Worm (Caenorhabditis elegans) whole organism, L4 larva: Measurements from ENCODE around the gene crn-5.

ENCODE experiments used
- F10B5.3 ChIP-seq: sonication (generic microtip); optimal IDR thresholded peaks from 2 replicates; lab custom pipeline; 2016; ENCODE audit warnings: mild to moderate bottlenecking, missing genetic modification characterization, missing compliant biosample characterization
- F26F4.8 ChIP-seq: fragments of 200-800 bp; sonication (Bioruptor generic); conservative IDR thresholded peaks from 2 replicates; pipeline ENCODE4 v1.3.6; 2022; ENCODE audit warnings: missing genetic modification characterization, missing compliant biosample characterization
- F49E8.2 ChIP-seq: sonication (generic microtip); optimal IDR thresholded peaks from 2 replicates; lab custom pipeline; 2016; ENCODE audit warnings: missing compliant biosample characterization, mild to moderate bottlenecking, missing genetic modification characterization, borderline replicate concordance
- aha-1 ChIP-seq: fragments of 150-350 bp; peaks from one replicate; lab custom pipeline; 2014; ENCODE audit warnings: missing biosample characterization, missing genetic modification characterization
- aly-2 ChIP-seq: sonication (generic microtip); optimal IDR thresholded peaks from 2 replicates; lab custom pipeline; 2018; ENCODE audit warnings: missing biosample characterization, missing genetic modification characterization
- ama-1 ChIP-seq: fragments of 150-350 bp; optimal IDR thresholded peaks from 2 replicates; lab custom pipeline; 2014; ENCODE audit warnings: inconsistent platforms, mixed read lengths
- arid-1 ChIP-seq: fragments of 200-800 bp; sonication (Bioruptor generic); conservative IDR thresholded peaks from 2 replicates; pipeline ENCODE4 v1.3.6; 2022; ENCODE audit warnings: missing genetic modification reagents, missing genetic modification characterization, missing compliant biosample characterization
- ceh-20 ChIP-seq: fragments of 200-800 bp; sonication (Bioruptor generic); IDR thresholded peaks from 2 replicates; pipeline ENCODE4 v1.3.6; 2022; ENCODE audit warnings: missing genetic modification reagents, missing genetic modification characterization, missing compliant biosample characterization
- ceh-44 ChIP-seq: fragments of 200-800 bp; sonication (Bioruptor generic); IDR thresholded peaks from 2 replicates; pipeline ENCODE4 v1.3.6; 2022; ENCODE audit warnings: missing genetic modification reagents, missing genetic modification characterization, missing compliant biosample characterization
- ceh-62 ChIP-seq: sonication (generic microtip); optimal IDR thresholded peaks from 2 replicates; lab custom pipeline; 2017; ENCODE audit warnings: missing biosample characterization, missing genetic modification characterization
- daf-16 ChIP-seq, 3 experiments: sonication (generic microtip); optimal IDR thresholded peaks; 2 replicates each; lab custom pipeline; 2016 to 2017; ENCODE audit warnings: missing genetic modification characterization in 3 of 3, missing genetic modification reagents in 3 of 3, mild to moderate bottlenecking in 2 of 3, missing compliant biosample characterization in 2 of 3, missing biosample characterization in 1 of 3, moderate library complexity in 1 of 3
- daf-8 ChIP-seq: fragments of 200-800 bp; sonication (Bioruptor generic); IDR thresholded peaks from 2 replicates; pipeline ENCODE4 v1.3.6; 2022; ENCODE audit warnings: missing genetic modification characterization, missing compliant biosample characterization
- dmd-6 ChIP-seq: fragments of 200-800 bp; sonication (Bioruptor generic); IDR thresholded peaks from 2 replicates; pipeline ENCODE4 v1.3.6; 2022; ENCODE audit warnings: missing genetic modification reagents, missing genetic modification characterization, missing compliant biosample characterization
- dpl-1 ChIP-seq: fragments of 150-350 bp; optimal IDR thresholded peaks from 2 replicates; lab custom pipeline; 2014; ENCODE audit warnings: missing biosample characterization, missing genetic modification reagents, missing genetic modification characterization
- dve-1 ChIP-seq: sonication (generic microtip); optimal IDR thresholded peaks from 2 replicates; lab custom pipeline; 2017; ENCODE audit warnings: antibody characterized with exemption, mild to moderate bottlenecking, missing genetic modification characterization, missing compliant biosample characterization; ENCODE audit not compliant: insufficient read depth
- hif-1 ChIP-seq, 2 experiments: sonication (generic microtip); optimal IDR thresholded peaks; 2 replicates each; lab custom pipeline; 2016 to 2017; ENCODE audit warnings: missing compliant biosample characterization in 2 of 2, missing genetic modification characterization in 2 of 2, missing genetic modification reagents in 2 of 2, missing genotype in 2 of 2, mild to moderate bottlenecking in 1 of 2
- hlh-30 ChIP-seq: sonication (generic microtip); optimal IDR thresholded peaks from 2 replicates; lab custom pipeline; 2017; ENCODE audit warnings: antibody characterized with exemption, mild to moderate bottlenecking, missing genetic modification characterization, missing compliant biosample characterization; ENCODE audit not compliant: insufficient read depth
- lin-1 ChIP-seq: fragments of 200-800 bp; sonication (Bioruptor generic); IDR thresholded peaks from 2 replicates; pipeline ENCODE4 v1.3.6; 2022; ENCODE audit warnings: missing genetic modification reagents, missing genetic modification characterization, missing compliant biosample characterization
- lin-29 ChIP-seq: fragments of 200-800 bp; sonication (Bioruptor generic); IDR thresholded peaks from 2 replicates; pipeline ENCODE4 v1.3.6; 2022; ENCODE audit warnings: missing genetic modification reagents, missing genetic modification characterization, missing compliant biosample characterization
- lir-3 ChIP-seq: sonication (generic microtip); optimal IDR thresholded peaks from 2 replicates; lab custom pipeline; 2016; ENCODE audit warnings: mild to moderate bottlenecking, missing genetic modification characterization, missing compliant biosample characterization
- lsy-2 ChIP-seq, 2 experiments: fragments of 150-350 bp in 1 of 2; sonication (generic microtip) in 1 of 2; optimal IDR thresholded peaks; 2 replicates each; lab custom pipeline; 2014 to 2017; ENCODE audit warnings: missing biosample characterization in 2 of 2, missing genetic modification characterization in 2 of 2
- madf-5 ChIP-seq, 2 experiments: fragments of 200-800 bp; sonication (Bioruptor generic); IDR thresholded peaks; 2 replicates each; pipeline ENCODE4 v1.3.6; 2022; ENCODE audit warnings: missing compliant biosample characterization in 2 of 2, missing genetic modification characterization in 2 of 2
- madf-9 ChIP-seq: fragments of 200-800 bp; sonication (Bioruptor generic); conservative IDR thresholded peaks from 2 replicates; pipeline ENCODE4 v1.3.6; 2022; ENCODE audit warnings: missing genetic modification reagents, missing genetic modification characterization, missing compliant biosample characterization
- mdl-1 ChIP-seq, 2 experiments: fragments of 150-350 bp in 1 of 2; sonication (generic microtip) in 1 of 2; optimal IDR thresholded peaks; 2 replicates each; lab custom pipeline; 2014 to 2017; ENCODE audit warnings: missing biosample characterization in 2 of 2, missing genetic modification characterization in 2 of 2
- mdt-29 ChIP-seq: fragments of 200-800 bp; sonication (Bioruptor generic); IDR thresholded peaks from 2 replicates; pipeline ENCODE4 v1.3.6; 2022; ENCODE audit warnings: missing genetic modification reagents, missing genetic modification characterization, missing compliant biosample characterization
- mep-1 ChIP-seq: fragments of 150-350 bp; sonication (generic microtip); optimal IDR thresholded peaks from 3 replicates; lab custom pipeline; 2014; ENCODE audit warnings: missing biosample characterization, missing genetic modification characterization
- mes-2 ChIP-seq: sonication (generic microtip); optimal IDR thresholded peaks from 2 replicates; lab custom pipeline; 2016; ENCODE audit warnings: missing genotype, mild to moderate bottlenecking, missing genetic modification characterization, missing compliant biosample characterization; ENCODE audit not compliant: poor library complexity, severe bottlenecking
- nhr-11 ChIP-seq: fragments of 150-350 bp; optimal IDR thresholded peaks from 2 replicates; lab custom pipeline; 2014; ENCODE audit warnings: missing biosample characterization, missing genetic modification characterization
- nhr-48 ChIP-seq: sonication (generic microtip); optimal IDR thresholded peaks from 2 replicates; lab custom pipeline; 2016; ENCODE audit warnings: mild to moderate bottlenecking, missing genetic modification characterization, missing compliant biosample characterization
- nhr-6 ChIP-seq: fragments of 150-350 bp; optimal IDR thresholded peaks from 2 replicates; lab custom pipeline; 2014; ENCODE audit warnings: missing biosample characterization, missing genetic modification characterization
- nhr-77 ChIP-seq: fragments of 150-350 bp; optimal IDR thresholded peaks from 2 replicates; lab custom pipeline; 2014; ENCODE audit warnings: missing biosample characterization, missing genetic modification characterization
- pqm-1 ChIP-seq: sonication (generic microtip); optimal IDR thresholded peaks from 2 replicates; lab custom pipeline; 2017; ENCODE audit warnings: missing biosample characterization, missing genetic modification characterization
- rbr-2 ChIP-seq: sonication (generic microtip); optimal IDR thresholded peaks from 2 replicates; lab custom pipeline; 2016; ENCODE audit warnings: missing genotype, missing genetic modification characterization, missing compliant biosample characterization
- set-16 ChIP-seq: fragments of 200-800 bp; sonication (Bioruptor generic); IDR thresholded peaks from 2 replicates; pipeline ENCODE4 v1.3.6; 2022; ENCODE audit warnings: missing genetic modification reagents, missing genetic modification characterization, missing compliant biosample characterization
- snpc-1.2 ChIP-seq: fragments of 200-800 bp; sonication (Bioruptor generic); IDR thresholded peaks from 2 replicates; pipeline ENCODE4 v1.3.6; 2022; ENCODE audit warnings: missing genetic modification reagents, missing genetic modification characterization, missing compliant biosample characterization
- snpc-4 ChIP-seq: fragments of 150-350 bp; optimal IDR thresholded peaks from 2 replicates; lab custom pipeline; 2014; ENCODE audit warnings: missing biosample characterization, missing genetic modification characterization
- tag-97 ChIP-seq: fragments of 200-800 bp; sonication (Bioruptor generic); IDR thresholded peaks from 2 replicates; pipeline ENCODE4 v1.3.6; 2022; ENCODE audit warnings: missing genetic modification characterization, missing compliant biosample characterization
- tra-1 ChIP-seq: fragments of 200-800 bp; sonication (Bioruptor generic); IDR thresholded peaks from 2 replicates; pipeline ENCODE4 v1.3.6; 2022; ENCODE audit warnings: missing genetic modification reagents, missing genetic modification characterization, missing compliant biosample characterization
- unc-62 ChIP-seq, 3 experiments: fragments of 150-350 bp in 1 of 3; sonication (generic microtip); optimal IDR thresholded peaks in 2 of 3; peaks in 1 of 3; 1 replicate in 1 of 3; 2 replicates in 2 of 3; lab custom pipeline; 2014 to 2017; ENCODE audit warnings: missing biosample characterization in 3 of 3, missing genetic modification characterization in 3 of 3, missing genetic modification reagents in 3 of 3, missing genotype in 1 of 3
- vab-7 ChIP-seq: fragments of 200-800 bp; sonication (Bioruptor generic); IDR thresholded peaks from 2 replicates; pipeline ENCODE4 v1.3.6; 2022; ENCODE audit warnings: missing genetic modification reagents, missing genetic modification characterization, missing compliant biosample characterization
- zfp-2 ChIP-seq: sonication (generic microtip); optimal IDR thresholded peaks from 2 replicates; lab custom pipeline; 2016; ENCODE audit warnings: mild to moderate bottlenecking, missing genetic modification characterization, missing compliant biosample characterization
- zip-2 ChIP-seq: fragments of 150-350 bp; optimal IDR thresholded peaks from 2 replicates; lab custom pipeline; 2014; ENCODE audit warnings: missing biosample characterization, missing genetic modification characterization

crn-5 gene

DNA sequence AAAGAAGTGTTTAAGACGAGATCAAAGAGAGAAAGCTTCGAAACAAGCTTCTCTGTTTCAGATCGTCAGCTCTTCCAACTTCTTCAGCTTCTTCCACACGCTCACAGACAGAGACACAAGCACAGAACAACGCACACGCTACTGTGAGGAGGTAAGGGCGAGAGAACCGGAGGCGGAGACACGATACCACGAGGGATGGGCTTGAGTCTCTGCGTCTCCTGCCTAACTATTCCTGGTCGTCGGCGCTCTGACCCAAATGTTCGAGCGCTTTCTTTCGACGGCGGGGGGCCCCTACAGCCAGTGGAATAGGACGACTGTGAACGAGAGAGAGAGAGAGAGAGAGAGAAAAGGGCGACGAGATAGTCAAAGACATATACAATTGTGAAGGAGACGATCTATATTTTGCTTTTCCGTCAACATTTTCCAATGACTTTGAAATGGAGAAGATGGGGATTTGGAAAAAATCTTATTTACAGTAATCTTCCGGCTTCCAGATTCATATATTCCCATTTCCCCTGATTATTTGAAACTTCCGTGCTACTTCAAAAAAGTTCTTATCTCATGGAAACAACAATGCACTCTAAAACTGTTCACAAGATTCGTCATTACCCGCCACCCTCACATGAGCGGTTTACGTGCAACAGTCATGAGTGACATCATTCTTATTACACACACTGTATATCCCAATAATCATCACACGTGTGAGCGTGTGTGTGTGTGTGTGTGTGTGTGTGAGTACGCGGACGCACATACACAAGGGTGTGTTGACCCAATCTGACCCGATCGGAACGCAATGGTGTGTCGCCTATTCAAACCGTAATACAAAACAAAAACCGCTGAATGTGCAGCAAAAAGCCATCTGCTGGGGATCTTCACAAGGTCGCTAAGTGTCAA, 43.5 kb upstream of the crn-5 start (continued):
- peak; percentile 48 for TF ChIP-seq dpl-1 (GFP tag; lab: Kevin White, UChicago)
- TF ChIP-seq dve-1, result peak; percentile 71
- TF ChIP-seq ceh-62 (tag; lab: Kevin White, UChicago), result no peak
- no peak for TF ChIP-seq pqm-1
- peak; percentile 74 for TF ChIP-seq nhr-48 (tag; lab: Kevin White, UChicago)
- no peak for TF ChIP-seq daf-8
- TF ChIP-seq aha-1 (tag; lab: Kevin White, UChicago), result peak; percentile 100
- no peak for TF ChIP-seq aly-2 (tag; lab: Kevin White, UChicago)
- 0 out of 2 replicates have a peak, but pooled peaks have one; percentile 20 for TF ChIP-seq vab-7 (GFP tag; lab: Robert Waterston, UW)
- peak; percentile 67 for TF ChIP-seq arid-1
- TF ChIP-seq hif-1 (tag; optimal IDR thresholded peaks at IDR 0.05; lab: Kevin White, UChicago), result peak; percentile 36 to 92
- peak; percentile 49 for TF ChIP-seq nhr-77 (tag; lab: Kevin White, UChicago)
- peak; percentile 57 for TF ChIP-seq nhr-6 (tag; lab: Kevin White, UChicago)
- peak; percentile 11; the same call in 1 of the 2 replicates for TF ChIP-seq lin-1 (GFP tag; lab: Robert Waterston, UW)
- peak; percentile 78 for TF ChIP-seq mes-2 (tag; lab: Kevin White, UChicago)
- no peak for TF ChIP-seq lir-3
- TF ChIP-seq, all 104 proteins: peak for 61

DNA sequence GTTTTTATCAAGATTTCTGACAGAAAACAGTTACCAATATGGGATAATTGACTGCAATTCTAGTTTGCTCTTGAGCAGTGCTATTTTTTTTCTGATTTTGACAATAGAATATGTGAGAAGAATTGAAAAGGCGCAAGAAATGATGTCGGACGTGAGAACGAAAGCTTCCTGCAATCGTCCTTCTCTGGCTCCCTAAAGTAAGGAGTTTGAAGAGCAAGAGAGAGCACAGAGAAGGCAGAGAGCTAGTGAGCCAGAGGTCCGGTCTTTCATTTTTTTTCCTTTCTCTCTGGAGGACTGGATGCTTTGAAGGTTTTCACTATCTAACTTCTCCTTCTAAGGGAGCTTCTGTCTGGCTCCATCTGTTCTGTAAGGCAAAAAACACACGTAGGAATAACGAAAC, 42.4 kb upstream of the crn-5 start:
- TF ChIP-seq lsy-2 (tag; optimal IDR thresholded peaks at IDR 0.05; lab: Kevin White, UChicago) (peak in 1 of 2 experiments; percentile 27), mdt-29 (0 out of 2 replicates have a peak, but pooled peaks have one; percentile 36), nhr-6 (tag; lab: Kevin White, UChicago) (no peak), set-16 (peak; percentile 37; the same call in 1 of the 2 replicates), snpc-1.2 (GFP tag; lab: Robert Waterston, UW) (0 out of 2 replicates have a peak, but pooled peaks have one; percentile 7), daf-16 (GFP tag; optimal IDR thresholded peaks at IDR 0.05; lab: Kevin White, UChicago) (no peak), daf-16 (tag; optimal IDR thresholded peaks at IDR 0.05; lab: Kevin White, UChicago) (peak; percentile 16), unc-62 (GFP tag; optimal IDR thresholded peaks at IDR 0.05 in 1 of 2; lab: Kevin White, UChicago) (peak in 1 of 2 experiments; percentile 84), unc-62 (tag; optimal IDR thresholded peaks at IDR 0.05; lab: Kevin White, UChicago) (no peak), aha-1 (tag; lab: Kevin White, UChicago) (peak; percentile 98), zip-2 (tag; lab: Kevin White, UChicago) (no peak), ama-1 (lab: Kevin White, UChicago) (peak; percentile 73)

DNA sequence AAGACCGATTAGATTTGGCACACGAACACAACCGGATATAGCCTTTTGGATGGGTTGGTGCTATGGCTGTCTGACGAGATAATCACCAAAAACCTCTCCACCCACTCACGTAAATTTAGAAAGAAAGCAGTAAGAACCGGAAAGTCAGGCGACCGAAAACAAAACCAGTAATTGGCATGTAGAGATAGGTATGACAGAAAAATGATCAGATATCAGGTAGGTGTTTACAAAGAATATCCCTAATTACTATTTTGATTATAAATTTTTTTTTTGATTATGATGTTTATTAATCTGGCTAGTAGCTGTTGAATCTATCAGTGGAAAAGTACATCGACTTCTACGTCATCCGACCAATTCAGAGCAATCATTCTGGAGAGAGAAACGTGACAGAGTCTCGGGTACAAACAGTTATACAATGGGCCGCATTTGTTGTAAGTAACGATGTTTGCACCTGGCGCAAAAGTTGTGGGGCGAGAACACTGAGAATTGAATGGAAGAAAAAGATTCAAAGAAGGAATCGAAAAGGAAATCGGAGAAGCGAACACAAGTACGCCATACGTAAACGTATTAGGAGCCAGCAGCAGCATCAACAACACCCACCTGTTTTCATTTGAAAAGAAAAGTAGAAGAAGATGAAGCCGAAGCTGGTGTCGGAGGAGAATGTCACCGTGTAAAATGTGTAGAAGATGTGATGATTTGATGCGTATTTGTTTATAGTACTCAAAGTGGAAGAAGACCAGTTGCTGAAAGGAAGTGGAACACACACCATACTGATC, 41.5 kb upstream of the crn-5 start:
- 0 out of 4 replicates have a peak, but pooled peaks of 1 of the 2 experiments have one; percentile 7 for TF ChIP-seq madf-5 (GFP tag; IDR thresholded peaks at IDR 0.05; lab: Robert Waterston, UW)
- peak; percentile 79 for TF ChIP-seq ama-1 (lab: Kevin White, UChicago)
- TF ChIP-seq rbr-2 (tag; lab: Kevin White, UChicago), result peak; percentile 14
- TF ChIP-seq madf-9 (GFP tag; lab: Robert Waterston, UW), result 0 out of 2 replicates have a peak, but pooled peaks have one; percentile 16
- no peak for TF ChIP-seq F49E8.2 (tag; lab: Kevin White, UChicago)
- no peak for TF ChIP-seq lir-3
- peak; percentile 92 for TF ChIP-seq aha-1 (tag; lab: Kevin White, UChicago)
- TF ChIP-seq ceh-44, result no peak
- TF ChIP-seq tra-1 (GFP tag; lab: Robert Waterston, UW), result no peak
- peak in 1 of 2 experiments; percentile 15 for TF ChIP-seq mdl-1 (tag; optimal IDR thresholded peaks at IDR 0.05; lab: Kevin White, UChicago)
- TF ChIP-seq dmd-6 (GFP tag; lab: Robert Waterston, UW), result no peak
- no peak for TF ChIP-seq F26F4.8 (GFP tag; lab: Robert Waterston, UW)
- peak; percentile 31 for TF ChIP-seq mep-1
- no peak for TF ChIP-seq lin-1 (GFP tag; lab: Robert Waterston, UW)
- peak; percentile 25 for TF ChIP-seq nhr-11
- no peak for TF ChIP-seq F10B5.3
- TF ChIP-seq tag-97 (GFP tag; lab: Robert Waterston, UW), result no peak
- peak in 1 of 2 experiments; percentile 91 for TF ChIP-seq unc-62 (GFP tag; optimal IDR thresholded peaks at IDR 0.05 in 1 of 2; lab: Kevin White, UChicago)
- TF ChIP-seq unc-62 (tag; optimal IDR thresholded peaks at IDR 0.05; lab: Kevin White, UChicago), result no peak
- no peak for TF ChIP-seq ceh-20
- TF ChIP-seq hlh-30 (tag; lab: Kevin White, UChicago), result peak; percentile 14
- no peak for TF ChIP-seq zfp-2 (tag; lab: Kevin White, UChicago)
- no peak; the same call in 1 of the 2 replicates for TF ChIP-seq lin-29
- no peak for TF ChIP-seq snpc-4 (tag; lab: Kevin White, UChicago)
